Worm (Caenorhabditis elegans) whole organism, L3 larva: Measurements from ENCODE around the gene ugt-65.

ENCODE experiments used
- R02D3.7 ChIP-seq: fragments of 150-350 bp; optimal IDR thresholded peaks from 2 replicates; lab custom pipeline; 2014; ENCODE audit warnings: missing biosample characterization, missing genetic modification characterization
- ZK546.5 ChIP-seq: sonication (generic microtip); optimal IDR thresholded peaks from 2 replicates; lab custom pipeline; 2017; ENCODE audit warnings: missing biosample characterization, missing genetic modification characterization
- ceh-16 ChIP-seq: sonication (generic microtip); optimal IDR thresholded peaks from 2 replicates; lab custom pipeline; 2017; ENCODE audit warnings: missing biosample characterization, missing genetic modification characterization
- daf-12 ChIP-seq: fragments of 150-350 bp; optimal IDR thresholded peaks from 2 replicates; lab custom pipeline; 2014; ENCODE audit warnings: missing biosample characterization, missing genetic modification reagents, missing genetic modification characterization
- egl-27 ChIP-seq: sonication (generic microtip); optimal IDR thresholded peaks from 4 replicates; lab custom pipeline; 2017; ENCODE audit warnings: missing biosample characterization, missing genetic modification reagents, missing genetic modification characterization
- egl-5 ChIP-seq: fragments of 150-350 bp; optimal IDR thresholded peaks from 2 replicates; lab custom pipeline; 2017; ENCODE audit warnings: missing biosample characterization, missing genetic modification reagents, missing genetic modification characterization, inconsistent platforms
- elt-2 ChIP-seq: sonication (generic microtip); optimal IDR thresholded peaks from 2 replicates; lab custom pipeline; 2016; ENCODE audit warnings: missing genetic modification reagents, mild to moderate bottlenecking, missing genetic modification characterization, missing compliant biosample characterization
- elt-3 ChIP-seq, 3 experiments: fragments of 150-350 bp in 1 of 3; sonication (generic microtip) in 2 of 3; optimal IDR thresholded peaks; 2 replicates in 2 of 3; 4 replicates in 1 of 3; lab custom pipeline; 2014 to 2017; ENCODE audit warnings: missing biosample characterization in 3 of 3, missing genetic modification characterization in 3 of 3
- fos-1 ChIP-seq: fragments of 150-350 bp; optimal IDR thresholded peaks from 2 replicates; lab custom pipeline; 2014; ENCODE audit warnings: missing biosample characterization, missing genetic modification characterization
- jun-1 ChIP-seq: fragments of 150-350 bp; optimal IDR thresholded peaks from 2 replicates; lab custom pipeline; 2014; ENCODE audit warnings: missing biosample characterization, missing genetic modification reagents, missing genetic modification characterization
- lin-39 ChIP-seq: fragments of 150-350 bp; optimal IDR thresholded peaks from 2 replicates; lab custom pipeline; 2018; ENCODE audit warnings: missing biosample characterization, missing genetic modification reagents, missing genetic modification characterization
- lsy-12 ChIP-seq: sonication (generic microtip); optimal IDR thresholded peaks from 2 replicates; lab custom pipeline; 2016; ENCODE audit warnings: mild to moderate bottlenecking, missing genetic modification characterization, missing compliant biosample characterization
- mdl-1 ChIP-seq: fragments of 150-350 bp; optimal IDR thresholded peaks from 2 replicates; lab custom pipeline; 2014; ENCODE audit warnings: missing biosample characterization, missing genetic modification characterization
- nhr-11 ChIP-seq: fragments of 150-350 bp; optimal IDR thresholded peaks from 2 replicates; lab custom pipeline; 2014; ENCODE audit warnings: missing biosample characterization, missing genetic modification characterization
- nhr-12 ChIP-seq: fragments of 150-350 bp; optimal IDR thresholded peaks from 2 replicates; lab custom pipeline; 2014; ENCODE audit warnings: missing biosample characterization, missing genetic modification characterization
- nhr-23 ChIP-seq: fragments of 150-350 bp; optimal IDR thresholded peaks from 2 replicates; lab custom pipeline; 2014; ENCODE audit warnings: missing biosample characterization, missing genetic modification reagents, missing genetic modification characterization
- nhr-28 ChIP-seq: fragments of 150-350 bp; optimal IDR thresholded peaks from 2 replicates; lab custom pipeline; 2014; ENCODE audit warnings: missing biosample characterization, missing genetic modification characterization
- nhr-43 ChIP-seq: sonication (generic microtip); optimal IDR thresholded peaks from 2 replicates; lab custom pipeline; 2016; ENCODE audit warnings: mild to moderate bottlenecking, missing genetic modification characterization, missing compliant biosample characterization; ENCODE audit not compliant: poor library complexity, severe bottlenecking
- nhr-67 ChIP-seq: fragments of 150-350 bp; optimal IDR thresholded peaks from 2 replicates; lab custom pipeline; 2014; ENCODE audit warnings: missing biosample characterization, missing genetic modification characterization
- nhr-76 ChIP-seq: fragments of 150-350 bp; sonication (generic microtip); optimal IDR thresholded peaks from 5 replicates; lab custom pipeline; 2014; ENCODE audit warnings: missing biosample characterization, missing genetic modification characterization
- nhr-77 ChIP-seq: fragments of 150-350 bp; optimal IDR thresholded peaks from 2 replicates; lab custom pipeline; 2014; ENCODE audit warnings: missing biosample characterization, missing genetic modification characterization
- pha-4 ChIP-seq: fragments of 150-350 bp; optimal IDR thresholded peaks from 2 replicates; lab custom pipeline; 2014; ENCODE audit warnings: missing biosample characterization, missing genetic modification reagents, missing genetic modification characterization
- pqm-1 ChIP-seq: fragments of 150-350 bp; optimal IDR thresholded peaks from 2 replicates; lab custom pipeline; 2017; ENCODE audit warnings: missing biosample characterization, missing genetic modification characterization, inconsistent platforms
- sea-2 ChIP-seq: fragments of 150-350 bp; sonication (generic microtip); optimal IDR thresholded peaks from 4 replicates; lab custom pipeline; 2014; ENCODE audit warnings: missing biosample characterization, missing genetic modification reagents, missing genetic modification characterization
- skn-1 ChIP-seq: fragments of 150-350 bp; optimal IDR thresholded peaks from 2 replicates; lab custom pipeline; 2014; ENCODE audit warnings: missing biosample characterization, missing genetic modification characterization
- snpc-4 ChIP-seq: fragments of 150-350 bp; optimal IDR thresholded peaks from 2 replicates; lab custom pipeline; 2014; ENCODE audit warnings: missing biosample characterization, missing genetic modification characterization
- unc-39 ChIP-seq: sonication (generic microtip); optimal IDR thresholded peaks from 4 replicates; lab custom pipeline; 2017; ENCODE audit warnings: missing biosample characterization, missing genetic modification characterization
- unc-62 ChIP-seq: fragments of 150-350 bp; sonication (generic microtip); optimal IDR thresholded peaks from 4 replicates; lab custom pipeline; 2014; ENCODE audit warnings: missing biosample characterization, missing genetic modification reagents, missing genetic modification characterization
- zag-1 ChIP-seq: fragments of 150-350 bp; optimal IDR thresholded peaks from 2 replicates; lab custom pipeline; 2014; ENCODE audit warnings: missing biosample characterization, missing genetic modification characterization
- ztf-11 ChIP-seq: fragments of 150-350 bp; optimal IDR thresholded peaks from 2 replicates; lab custom pipeline; 2014; ENCODE audit warnings: missing biosample characterization, missing genetic modification characterization

ugt-65 gene

ce11 chrIV:12431755-12432154 is 11.3 kb downstream of the ugt-65 start:
- TF ChIP-seq nhr-23 (tag; lab: Kevin White, UChicago) (no peak), egl-5 (tag; lab: Kevin White, UChicago) (no peak)
- TF ChIP-seq, all 47 proteins: peak for 0

- TF ChIP-seq skn-1 (tag; lab: Kevin White, UChicago) (no peak), ztf-11 (no peak), nhr-67 (tag; lab: Kevin White, UChicago) (no peak), unc-39 (no peak)
These were observed 11.9 kb downstream of the ugt-65 start, which contains the start of gene clec-184 for ce11 chrIV:12432340-12432739. clec-184 (plus strand) TSS chrIV:12432640.

- TF ChIP-seq nhr-11 (tag; lab: Kevin White, UChicago) (no peak), lin-39 (tag; lab: Kevin White, UChicago) (no peak), pha-4 (tag; lab: Kevin White, UChicago) (no peak), elt-2 (tag; lab: Kevin White, UChicago) (peak; percentile 96), unc-62 (GFP tag; lab: Kevin White, UChicago) (no peak), jun-1 (tag; lab: Kevin White, UChicago) (peak; percentile 23), pqm-1 (tag; lab: Kevin White, UChicago) (peak; percentile 91), ceh-16 (no peak)
These were observed 15.0 kb downstream of the ugt-65 start, which contains the start of gene irg-4 for ce11 chrIV:12435442-12435841. irg-4 (plus strand) TSS chrIV:12435833.

- no peak for TF ChIP-seq lsy-12 (tag; lab: Kevin White, UChicago)
- TF ChIP-seq nhr-77 = no peak
- no peak for TF ChIP-seq skn-1 (tag; lab: Kevin White, UChicago)
- TF ChIP-seq snpc-4 (tag; lab: Kevin White, UChicago) = no peak
- TF ChIP-seq sea-2 (GFP tag; lab: Kevin White, UChicago) = no peak
- no peak for TF ChIP-seq elt-3 (tag; optimal IDR thresholded peaks at IDR 0.05; lab: Kevin White, UChicago)
These were observed 17.9 kb downstream of the ugt-65 start, which contains the start of gene clec-185 for ce11 chrIV:12438359-12438758. clec-185 (plus strand) TSS chrIV:12438659.

ce11 chrIV:12441715-12442114 is 21.2 kb downstream of the ugt-65 start, which contains the start of gene C25G4.17:
C25G4.17 (plus strand) TSS chrIV:12442015.
- no peak for TF ChIP-seq nhr-43 (tag; lab: Kevin White, UChicago)
- no peak for TF ChIP-seq ZK546.5 (tag; lab: Kevin White, UChicago)
- no peak for TF ChIP-seq fos-1 (tag; lab: Kevin White, UChicago)
- no peak for TF ChIP-seq zag-1 (tag; lab: Kevin White, UChicago)
- TF ChIP-seq pqm-1 (tag; lab: Kevin White, UChicago) = no peak
- no peak for TF ChIP-seq nhr-23 (tag; lab: Kevin White, UChicago)
- TF ChIP-seq lsy-12 (tag; lab: Kevin White, UChicago) = no peak
- TF ChIP-seq nhr-12 (tag; lab: Kevin White, UChicago) = no peak
- no peak for TF ChIP-seq egl-27
- TF ChIP-seq mdl-1 (tag; lab: Kevin White, UChicago) = no peak
- no peak for TF ChIP-seq elt-2 (tag; lab: Kevin White, UChicago)
- TF ChIP-seq nhr-28 (tag; lab: Kevin White, UChicago) = no peak
- no peak for TF ChIP-seq daf-12
- TF ChIP-seq, all 47 proteins: peak for 0

ce11 chrIV:12443936-12444335 is 23.5 kb downstream of the ugt-65 start, which contains the start of gene C25G4.2:
C25G4.2 (minus strand) TSS chrIV:12444035.
- no peak for TF ChIP-seq elt-2 (tag; lab: Kevin White, UChicago)
- no peak for TF ChIP-seq nhr-11 (tag; lab: Kevin White, UChicago)
- no peak for TF ChIP-seq nhr-28 (tag; lab: Kevin White, UChicago)

ce11 chrIV:12445463-12445934 is 25.0 kb downstream of the ugt-65 start, which contains the start of gene C25G4.3:
C25G4.3 (minus strand) TSS chrIV:12445884.
- TF ChIP-seq R02D3.7 (tag; lab: Kevin White, UChicago) = no peak
- no peak for TF ChIP-seq nhr-76 (tag; lab: Kevin White, UChicago)
- TF ChIP-seq pha-4 (tag; lab: Kevin White, UChicago) = no peak
- TF ChIP-seq elt-3 (tag; optimal IDR thresholded peaks at IDR 0.05; lab: Kevin White, UChicago) = no peak
- TF ChIP-seq daf-12 = no peak
- no peak for TF ChIP-seq egl-5 (tag; lab: Kevin White, UChicago)
- TF ChIP-seq egl-27 = no peak
- TF ChIP-seq lin-39 (tag; lab: Kevin White, UChicago) = no peak
